Fruit fly (Drosophila melanogaster): ENCODE data around the gene Josd.

Josd gene

DNA sequence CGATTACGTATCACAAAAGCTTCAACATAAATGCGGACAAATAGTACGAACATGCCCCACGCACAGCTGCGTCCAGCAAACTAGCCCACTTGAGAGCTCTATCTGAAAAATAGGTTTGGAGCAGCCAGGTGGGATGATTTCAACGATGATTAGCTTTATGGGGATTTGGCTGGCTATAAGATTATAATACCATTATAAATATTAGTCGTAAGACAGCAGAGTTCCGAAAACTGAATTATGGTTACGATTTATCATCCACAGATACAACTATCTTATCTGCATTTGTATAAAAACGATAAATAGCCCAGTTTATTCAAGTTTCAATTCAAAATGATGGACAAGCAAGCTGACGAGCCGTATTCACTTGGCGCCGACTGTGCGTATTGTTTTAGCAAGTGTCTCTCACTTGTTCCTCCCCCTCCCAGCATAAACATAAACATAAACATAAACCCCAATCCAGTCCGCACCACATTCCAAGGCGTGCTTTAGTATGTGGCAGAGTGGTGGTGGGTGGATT, 2.7 kb downstream of the Josd start (continued):
- TF ChIP-seq Tbp (GFP tag; optimal IDR thresholded peaks at IDR 0.05): no peak
- TF ChIP-seq CG10959 (GFP tag; IDR thresholded peaks at IDR 0.05): no peak
- TF ChIP-seq CG17829 (tag; optimal IDR thresholded peaks at IDR 0.05): peak; percentile 71
- TF ChIP-seq dmrt99B (tag; optimal IDR thresholded peaks at IDR 0.05): peak; percentile 89
- TF ChIP-seq CG7556 (GFP tag; optimal IDR thresholded peaks at IDR 0.05): peak; percentile 86
- no peak for TF ChIP-seq CG17912 (GFP tag; optimal IDR thresholded peaks at IDR 0.05)
- TF ChIP-seq NC2α (GFP tag; optimal IDR thresholded peaks at IDR 0.05): no peak
- TF ChIP-seq pum (GFP tag; optimal IDR thresholded peaks at IDR 0.05): peak; percentile 24
- peak; percentile 59 for TF ChIP-seq CG1647 (GFP tag; optimal IDR thresholded peaks at IDR 0.05)
- TF ChIP-seq Aef1 (GFP tag; IDR thresholded peaks at IDR 0.05): peak; percentile 50; the same call in 2 of the 3 replicates
- TF ChIP-seq CG18476 (GFP tag; optimal IDR thresholded peaks at IDR 0.05): peak; percentile 79
- TF ChIP-seq CG32532 (GFP tag; IDR thresholded peaks at IDR 0.05): peak; percentile 71
- TF ChIP-seq bcd (GFP tag; optimal IDR thresholded peaks at IDR 0.05): peak; percentile 84
- TF ChIP-seq MTF-1 (GFP tag; optimal IDR thresholded peaks at IDR 0.05; ENCODE audit: borderline replicate concordance): no peak
- TF ChIP-seq Sox100B (GFP tag; optimal IDR thresholded peaks at IDR 0.05): peak; percentile 87
- peak; percentile 37 for TF ChIP-seq zfh2 (GFP tag; optimal IDR thresholded peaks at IDR 0.05)
- peak; percentile 18 for TF ChIP-seq Hey (tag; optimal IDR thresholded peaks at IDR 0.05)
- no peak for TF ChIP-seq crp (GFP tag; optimal IDR thresholded peaks at IDR 0.05)
- peak in 1 of 3 experiments; percentile 25 for TF ChIP-seq lola (GFP tag; optimal IDR thresholded peaks at IDR 0.05)
- peak; percentile 69 for TF ChIP-seq CG1233 (GFP tag; optimal IDR thresholded peaks at IDR 0.05)
- TF ChIP-seq Fer3 (tag; optimal IDR thresholded peaks at IDR 0.05): peak; percentile 77
- TF ChIP-seq CG12744 (GFP tag; optimal IDR thresholded peaks at IDR 0.05): peak; percentile 49
- peak; percentile 45; the same call in 2 of the 3 replicates for TF ChIP-seq CG34422 (GFP tag; IDR thresholded peaks at IDR 0.05)
- TF ChIP-seq Lim3 (GFP tag; IDR thresholded peaks at IDR 0.05): no peak
- peak; percentile 66 for TF ChIP-seq Abd-B (GFP tag; optimal IDR thresholded peaks at IDR 0.05)
- TF ChIP-seq CG10431 (GFP tag; optimal IDR thresholded peaks at IDR 0.05): no peak
- TF ChIP-seq CG16863 (GFP tag; optimal IDR thresholded peaks at IDR 0.05): peak; percentile 35
- TF ChIP-seq CG12769 (tag; optimal IDR thresholded peaks at IDR 0.05): peak; percentile 76
- peak; percentile 89 for TF ChIP-seq BtbVII (GFP tag; optimal IDR thresholded peaks at IDR 0.05)
- no peak for TF ChIP-seq cad (GFP tag; optimal IDR thresholded peaks at IDR 0.05)
- peak; percentile 90 for TF ChIP-seq CG17361 (GFP tag; IDR thresholded peaks at IDR 0.05)
- peak; percentile 68 for TF ChIP-seq Jarid2 (GFP tag; optimal IDR thresholded peaks at IDR 0.05)
- peak; percentile 7 for TF ChIP-seq CG18764 (GFP tag; optimal IDR thresholded peaks at IDR 0.05)
- peak; percentile 48; the same call in 1 of the 2 replicates for TF ChIP-seq rib (GFP tag; IDR thresholded peaks at IDR 0.05)
- peak; percentile 22 to 52 for TF ChIP-seq chif (GFP tag; optimal IDR thresholded peaks at IDR 0.05)
- TF ChIP-seq Dp (GFP tag; optimal IDR thresholded peaks at IDR 0.05): no peak
- TF ChIP-seq sna (GFP tag; IDR thresholded peaks at IDR 0.05; ENCODE audit: partially characterized antibody): no peak
- TF ChIP-seq HmgD (GFP tag; optimal IDR thresholded peaks at IDR 0.05): no peak
- peak; percentile 65 for TF ChIP-seq Rfx (GFP tag; IDR thresholded peaks at IDR 0.05)
- TF ChIP-seq CG15601 (tag; optimal IDR thresholded peaks at IDR 0.05): peak; percentile 23
- TF ChIP-seq CG17802 (tag; optimal IDR thresholded peaks at IDR 0.05): no peak
- peak; percentile 49 for TF ChIP-seq CG9609 (GFP tag; optimal IDR thresholded peaks at IDR 0.05)
- TF ChIP-seq caup (GFP tag; optimal IDR thresholded peaks at IDR 0.05; ENCODE audit: severe bottlenecking): peak; percentile 82
- peak; percentile 84 for TF ChIP-seq mirr (GFP tag; optimal IDR thresholded peaks at IDR 0.05)
- no peak for TF ChIP-seq Dref (GFP tag; IDR thresholded peaks at IDR 0.05)
- TF ChIP-seq sim (GFP tag; IDR thresholded peaks at IDR 0.05): no peak
- no peak for TF ChIP-seq ab (GFP tag; optimal IDR thresholded peaks at IDR 0.05)
- peak; percentile 17 for TF ChIP-seq CG17186 (GFP tag; optimal IDR thresholded peaks at IDR 0.05)
- peak; percentile 22 for TF ChIP-seq trem (tag; optimal IDR thresholded peaks at IDR 0.05)
- peak; percentile 23 for TF ChIP-seq twi (tag; optimal IDR thresholded peaks at IDR 0.05)
